Worm (Caenorhabditis elegans) whole organism, dauer: ENCODE measurements around the gene nhr-46.

ENCODE experiments used
- unc-62 ChIP-seq: sonication (generic microtip); optimal IDR thresholded peaks from 2 replicates; lab custom pipeline; 2017; ENCODE audit warnings: missing biosample characterization, missing genetic modification reagents, missing genetic modification characterization

The nhr-46 gene

DNA sequence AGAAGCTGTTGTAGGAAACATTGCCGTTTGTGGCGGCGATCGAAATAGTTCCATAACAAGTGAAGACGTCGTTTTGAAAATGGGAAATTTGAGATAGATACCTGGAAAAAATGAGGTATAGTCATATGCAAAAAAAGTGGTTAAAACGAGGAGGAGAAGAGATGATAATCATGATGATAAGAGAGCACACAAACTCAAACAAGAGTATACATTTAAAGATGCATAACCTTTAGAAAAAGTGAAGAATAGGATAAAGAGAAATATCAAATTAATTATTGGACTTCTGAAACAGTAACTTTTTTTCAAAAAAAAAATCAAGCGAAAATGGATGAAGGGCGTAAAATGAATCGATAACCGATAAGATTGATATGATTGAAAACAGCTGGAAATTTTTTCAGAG is at the start of gene nhr-46:
TSS of gene nhr-46 (minus strand) at position 101 of the 400 bp plus-strand sequence.
- TF ChIP-seq unc-62 (GFP tag; lab: Kevin White, UChicago) = no peak

DNA sequence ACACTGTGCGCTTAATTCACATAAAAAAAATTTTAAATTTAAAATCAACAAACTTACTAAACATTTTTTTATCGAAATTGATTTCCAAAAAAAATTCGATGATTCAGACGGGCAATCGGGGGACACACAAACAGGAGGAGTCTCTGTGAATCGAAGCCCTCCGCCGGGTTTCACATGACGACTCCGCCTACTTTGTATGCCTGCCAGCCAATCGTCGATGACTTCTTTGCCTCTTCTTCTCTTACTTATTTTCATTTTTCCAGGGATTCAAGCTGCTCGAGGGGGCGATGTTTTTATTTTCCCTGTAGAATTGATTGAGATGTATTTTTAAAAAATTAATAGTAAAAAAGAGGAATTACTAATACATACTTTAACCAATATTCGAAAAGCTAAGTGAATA is 49.2 kb upstream of the nhr-46 start, which contains the start of gene lntl-1:
TSS of gene lntl-1 (minus strand) at position 185 of the 400 bp plus-strand sequence.
- no peak for TF ChIP-seq unc-62 (GFP tag; lab: Kevin White, UChicago)

ce11 chrIV:5806348-5806747 is 48.7 kb upstream of the nhr-46 start:
- no peak for TF ChIP-seq unc-62 (GFP tag; lab: Kevin White, UChicago)

ce11 chrIV:5805477-5805876 is 47.8 kb upstream of the nhr-46 start:
- no peak for TF ChIP-seq unc-62 (GFP tag; lab: Kevin White, UChicago)

DNA sequence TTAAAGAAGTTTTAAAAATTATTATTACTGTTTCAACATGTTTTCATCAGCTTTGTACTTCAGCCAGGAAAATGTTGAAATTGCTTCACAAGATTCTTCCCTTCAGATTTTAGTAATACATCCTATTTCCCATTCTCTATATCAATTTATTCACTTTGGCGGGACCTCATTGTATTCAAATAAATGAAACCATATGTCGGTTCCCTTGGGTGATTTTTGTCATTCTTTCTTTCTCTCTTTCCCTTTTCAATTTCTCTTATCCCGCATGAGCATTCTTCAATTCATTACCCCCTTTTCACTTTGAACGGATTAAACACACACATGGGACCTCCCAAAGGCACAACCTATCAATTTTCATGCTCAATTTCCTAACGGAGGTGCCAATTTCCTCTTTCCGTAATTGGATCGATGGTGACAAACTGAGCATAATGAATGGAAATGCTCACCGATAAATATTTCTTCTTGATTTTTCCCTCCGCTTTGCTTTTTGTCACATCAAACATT is 45.9 kb upstream of the nhr-46 start:
- TF ChIP-seq unc-62 (GFP tag; lab: Kevin White, UChicago) = no peak

- no peak for TF ChIP-seq unc-62 (GFP tag; lab: Kevin White, UChicago)
Measured at ce11 chrIV:5799577-5799976, 41.9 kb upstream of the nhr-46 start.

- no peak for TF ChIP-seq unc-62 (GFP tag; lab: Kevin White, UChicago)
Measured at ce11 chrIV:5797153-5797552, 39.5 kb upstream of the nhr-46 start, which contains the start of gene C31H1.1. Gene C31H1.1, plus strand, starts transcription at chrIV:5797453.

ce11 chrIV:5796694-5797093 is 39.0 kb upstream of the nhr-46 start, which contains the start of gene C31H1.5:
Gene C31H1.5, minus strand, starts transcription at chrIV:5796794.
- TF ChIP-seq unc-62 (GFP tag; lab: Kevin White, UChicago) = no peak

DNA sequence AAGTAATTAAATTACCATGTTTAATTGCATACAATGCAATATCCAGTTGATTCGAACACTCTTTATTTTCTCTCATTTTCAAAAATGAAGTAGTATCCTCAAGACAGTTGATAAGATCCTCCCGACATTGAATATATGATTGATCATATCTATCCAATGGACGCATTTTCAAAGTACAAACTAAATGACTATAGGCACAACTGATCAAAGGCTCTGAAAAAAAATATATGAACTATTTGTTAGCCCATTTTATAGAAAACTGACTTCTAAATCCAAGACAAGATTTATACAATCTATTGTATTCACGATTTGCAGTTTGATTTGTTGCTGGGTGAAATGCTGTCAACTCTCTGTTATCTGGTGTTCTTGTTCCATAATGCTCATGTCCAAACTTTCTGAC is 37.8 kb upstream of the nhr-46 start:
- no peak for TF ChIP-seq unc-62 (GFP tag; lab: Kevin White, UChicago)

- TF ChIP-seq unc-62 (GFP tag; lab: Kevin White, UChicago) = no peak
Measured at ce11 chrIV:5790993-5791392, 33.3 kb upstream of the nhr-46 start, which contains the start of gene C31H1.2. Gene C31H1.2, plus strand, starts transcription at chrIV:5791293.

DNA sequence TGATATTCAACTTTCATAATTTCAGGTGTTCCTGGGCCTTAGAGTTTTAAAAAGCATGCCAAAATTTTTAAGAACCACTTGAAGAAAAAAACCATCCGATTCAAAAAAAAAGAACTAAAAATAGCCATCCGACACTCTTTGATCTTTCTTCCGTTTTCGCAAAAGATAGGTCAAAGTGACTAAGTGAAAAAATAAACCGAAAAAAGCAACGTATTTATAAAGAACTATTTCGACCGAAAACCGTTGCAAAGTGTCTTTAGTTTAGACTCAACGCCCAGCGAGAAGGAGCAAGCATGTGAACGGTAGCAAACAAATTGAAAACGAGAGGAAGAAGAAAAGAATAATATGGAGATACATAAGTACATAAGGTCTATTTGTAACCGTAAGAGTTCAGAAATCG is 26.0 kb upstream of the nhr-46 start:
- TF ChIP-seq unc-62 (GFP tag; lab: Kevin White, UChicago) = no peak

DNA sequence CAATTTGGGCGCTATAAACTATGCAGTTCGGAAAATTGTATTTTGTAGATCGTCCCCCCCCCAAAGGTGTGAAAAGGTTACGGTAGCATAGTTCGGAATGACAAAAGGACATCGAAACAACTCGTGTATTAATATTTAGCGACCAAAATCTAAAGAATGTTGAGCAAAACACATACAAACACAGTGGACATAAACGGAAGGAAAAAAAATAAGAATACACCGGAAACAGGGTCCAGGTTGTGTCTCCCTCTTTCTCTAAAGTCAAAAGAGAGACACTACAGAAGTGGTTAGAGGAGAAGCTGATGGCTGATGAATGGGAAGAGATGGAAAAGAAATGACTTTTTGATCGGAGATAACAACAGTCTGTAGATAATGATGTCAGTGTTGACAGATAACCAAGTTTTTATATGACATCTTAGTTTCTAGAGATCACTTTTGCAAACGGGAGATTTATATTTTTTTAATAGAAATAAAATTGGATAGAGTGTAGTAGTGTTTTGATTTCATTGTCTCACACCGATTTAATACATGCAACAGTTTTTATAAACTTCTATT is 22.6 kb upstream of the nhr-46 start:
- TF ChIP-seq unc-62 (GFP tag; lab: Kevin White, UChicago) = no peak

DNA sequence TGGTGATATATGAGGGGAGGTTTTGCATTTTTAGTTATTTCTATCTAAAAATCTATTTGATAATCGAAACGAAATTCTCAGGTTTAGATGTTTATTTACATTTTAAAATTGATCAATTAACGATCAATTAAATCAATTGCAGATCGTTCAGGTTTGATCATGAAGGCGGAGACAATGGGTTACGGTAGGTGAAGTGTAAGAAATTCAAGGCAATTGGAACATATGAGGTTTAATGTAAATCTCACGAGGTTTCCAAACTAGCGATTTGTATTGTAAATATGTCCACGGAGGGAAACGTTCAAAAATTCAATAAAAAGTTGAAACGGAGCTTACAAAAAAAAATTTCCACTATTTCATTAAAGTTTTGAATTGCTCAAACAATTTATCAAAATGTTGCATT is 21.9 kb upstream of the nhr-46 start:
- TF ChIP-seq unc-62 (GFP tag; lab: Kevin White, UChicago) = no peak

- TF ChIP-seq unc-62 (GFP tag; lab: Kevin White, UChicago) = no peak
Measured at ce11 chrIV:5778342-5778741, 20.7 kb upstream of the nhr-46 start.

DNA sequence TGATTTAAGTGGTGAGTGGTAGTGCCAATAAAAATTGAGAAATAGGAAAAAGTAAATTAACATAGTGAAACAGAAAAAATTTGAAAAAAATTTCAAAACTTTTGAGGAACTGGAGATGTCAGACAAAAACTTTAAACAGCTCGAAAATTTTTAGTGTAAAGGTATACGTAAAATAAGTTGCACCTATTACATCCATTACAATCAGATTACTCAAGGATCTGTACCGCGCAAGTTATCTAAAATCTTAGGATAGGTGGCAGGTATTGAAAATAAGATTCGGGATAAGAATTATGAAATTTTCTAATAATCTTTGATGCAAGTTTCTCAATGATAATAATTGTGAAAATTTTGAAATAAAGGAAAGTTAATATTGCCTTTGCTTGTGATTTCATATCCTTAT is 9.1 kb upstream of the nhr-46 start:
- TF ChIP-seq unc-62 (GFP tag; lab: Kevin White, UChicago) = no peak

DNA sequence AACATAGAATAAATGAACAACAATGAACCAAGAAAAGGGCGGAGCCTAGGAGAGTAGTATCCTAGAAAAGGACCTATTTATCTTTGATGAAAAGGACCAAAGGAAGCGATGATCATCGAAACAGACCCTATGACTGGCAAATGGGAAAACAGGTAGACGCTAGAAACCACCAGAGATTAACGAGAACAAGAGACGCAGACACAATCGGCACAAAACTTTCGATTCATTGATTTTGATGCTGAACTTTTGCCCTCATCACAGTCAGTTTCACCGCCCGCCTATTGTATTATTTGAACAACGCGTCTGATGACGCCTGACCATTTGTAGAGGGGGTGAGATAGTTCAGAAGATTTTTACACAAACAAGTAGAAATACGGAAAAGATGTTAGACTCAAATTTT is 8.0 kb upstream of the nhr-46 start:
- no peak for TF ChIP-seq unc-62 (GFP tag; lab: Kevin White, UChicago)

DNA sequence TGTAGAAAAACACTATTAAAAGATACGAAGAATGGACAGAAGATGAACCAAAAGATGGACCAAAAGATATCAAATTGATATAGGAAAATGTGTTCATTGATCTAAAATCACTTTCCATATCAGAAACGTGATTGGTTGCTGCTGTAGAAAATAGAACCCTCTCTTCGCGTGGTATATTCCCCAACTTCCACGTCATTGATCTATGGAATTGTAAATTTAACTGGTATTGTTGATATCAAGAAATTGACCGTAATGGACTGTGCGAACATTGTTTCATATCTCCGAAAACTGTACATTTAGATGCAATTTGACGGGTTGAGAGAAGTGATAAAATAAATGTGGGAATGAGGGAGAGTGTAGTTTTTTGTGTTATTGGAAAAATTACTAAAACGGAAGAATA is 6.7 kb upstream of the nhr-46 start:
- no peak for TF ChIP-seq unc-62 (GFP tag; lab: Kevin White, UChicago)
